Fruit fly (Drosophila melanogaster) whole organism, embryonic: Measurements from ENCODE around the gene CG34454.

Experiments used
- Adf1 ChIP-seq: fragments of 200-800 bp; sonication (Bioruptor generic); IDR thresholded peaks from 2 replicates; pipeline ENCODE4 v1.3.6; 2022; ENCODE audit warnings: missing biosample characterization, missing genetic modification characterization
- Bteb2 ChIP-seq: fragments of 200-800 bp; sonication (Bioruptor generic); optimal IDR thresholded peaks from 2 replicates; lab custom pipeline; 2016; ENCODE audit warnings: missing biosample characterization, missing genetic modification characterization
- CG10147 ChIP-seq: fragments of 200-800 bp; sonication (Bioruptor generic); optimal IDR thresholded peaks from 2 replicates; lab custom pipeline; 2019; ENCODE audit warnings: missing biosample characterization, mild to moderate bottlenecking, missing genetic modification characterization, moderate library complexity
- CG10462 ChIP-seq: fragments of 200-800 bp; sonication (Bioruptor generic); optimal IDR thresholded peaks from 2 replicates; lab custom pipeline; 2016; ENCODE audit warnings: missing biosample characterization, missing genetic modification characterization
- CG12071 ChIP-seq: fragments of 200-800 bp; sonication (Bioruptor generic); optimal IDR thresholded peaks from 3 replicates; lab custom pipeline; 2018; ENCODE audit warnings: missing biosample characterization, mild to moderate bottlenecking, missing genetic modification characterization
- CG13287 ChIP-seq: fragments of 200-800 bp; sonication (Bioruptor generic); IDR thresholded peaks from 2 replicates; pipeline ENCODE4 v1.3.6; 2022; ENCODE audit warnings: missing biosample characterization, missing genetic modification characterization; ENCODE audit not compliant: partially characterized antibody
- CG15073 ChIP-seq: fragments of 200-800 bp; sonication (Bioruptor generic); optimal IDR thresholded peaks from 2 replicates; lab custom pipeline; 2016; ENCODE audit warnings: missing biosample characterization, missing genetic modification characterization
- CG1602 ChIP-seq: fragments of 200-800 bp; sonication (Bioruptor generic); optimal IDR thresholded peaks from 3 replicates; lab custom pipeline; 2016; ENCODE audit warnings: missing biosample characterization, missing genetic modification characterization
- CG16815 ChIP-seq: fragments of 200-800 bp; sonication (Bioruptor generic); optimal IDR thresholded peaks from 3 replicates; lab custom pipeline; 2017; ENCODE audit warnings: missing biosample characterization, mild to moderate bottlenecking, missing genetic modification characterization
- CG2678 ChIP-seq: fragments of 200-800 bp; sonication (Bioruptor generic); optimal IDR thresholded peaks from 3 replicates; lab custom pipeline; 2019; ENCODE audit warnings: missing biosample characterization, mild to moderate bottlenecking, missing genetic modification characterization, moderate library complexity
- CG4328 ChIP-seq: fragments of 200-800 bp; sonication (Bioruptor generic); optimal IDR thresholded peaks from 3 replicates; lab custom pipeline; 2017; ENCODE audit warnings: missing biosample characterization, missing genetic modification reagents, missing genetic modification characterization
- CG4617 ChIP-seq: fragments of 200-800 bp; sonication (Bioruptor generic); optimal IDR thresholded peaks from 3 replicates; lab custom pipeline; 2016; ENCODE audit warnings: missing biosample characterization, missing genetic modification characterization, borderline replicate concordance
- CG5180 ChIP-seq: fragments of 200-800 bp; sonication (Bioruptor generic); optimal IDR thresholded peaks from 3 replicates; lab custom pipeline; 2017; ENCODE audit warnings: missing biosample characterization, missing genetic modification characterization, mild to moderate bottlenecking, moderate library complexity, missing genetic modification reagents
- CG6689 ChIP-seq: fragments of 200-800 bp; sonication (Bioruptor generic); IDR thresholded peaks from 2 replicates; pipeline ENCODE4 v1.3.6; 2022; ENCODE audit warnings: missing biosample characterization, missing genetic modification characterization
- CG8388 ChIP-seq: fragments of 200-800 bp; sonication (Bioruptor generic); optimal IDR thresholded peaks from 2 replicates; lab custom pipeline; 2019; ENCODE audit warnings: missing biosample characterization, mild to moderate bottlenecking, missing genetic modification characterization, moderate library complexity
- CG9609 ChIP-seq: fragments of 200-800 bp; sonication (Bioruptor generic); optimal IDR thresholded peaks from 3 replicates; lab custom pipeline; 2016; ENCODE audit warnings: missing biosample characterization, missing genetic modification characterization
- CTCF ChIP-seq: fragments of 200-800 bp; sonication (Bioruptor generic); optimal IDR thresholded peaks from 2 replicates; lab custom pipeline; 2017; ENCODE audit warnings: missing biosample characterization, mild to moderate bottlenecking, missing genetic modification characterization, moderate library complexity
- CkIIα-i1 ChIP-seq: fragments of 200-800 bp; sonication (Bioruptor generic); IDR thresholded peaks from 2 replicates; pipeline ENCODE4 v1.3.6; 2022; ENCODE audit warnings: missing biosample characterization, missing genetic modification characterization
- Dref ChIP-seq: fragments of 200-800 bp; sonication (Bioruptor generic); IDR thresholded peaks from 2 replicates; pipeline ENCODE4 v1.3.6; 2022; ENCODE audit warnings: missing biosample characterization, missing genetic modification characterization
- Med ChIP-seq: fragments of 200-800 bp; sonication (Bioruptor generic); peaks from one replicate; lab custom pipeline; 2016; ENCODE audit warnings: missing biosample characterization, missing genetic modification characterization, mild to moderate bottlenecking, inconsistent platforms, moderate library complexity
- Nf-YC ChIP-seq: fragments of 200-800 bp; optimal IDR thresholded peaks from 3 replicates; lab custom pipeline; 2019; ENCODE audit warnings: missing biosample characterization, mild to moderate bottlenecking, missing genetic modification characterization, moderate library complexity
- TFAM ChIP-seq: fragments of 200-800 bp; sonication (Bioruptor generic); optimal IDR thresholded peaks from 2 replicates; lab custom pipeline; 2017; ENCODE audit warnings: missing biosample characterization, missing genetic modification characterization, inconsistent platforms
- az2 ChIP-seq: fragments of 200-800 bp; sonication (Bioruptor generic); optimal IDR thresholded peaks from 3 replicates; lab custom pipeline; 2016; ENCODE audit warnings: missing biosample characterization, missing genetic modification characterization
- bbx ChIP-seq: fragments of 200-800 bp; sonication (Bioruptor generic); IDR thresholded peaks from 2 replicates; pipeline ENCODE4 v1.3.6; 2022; ENCODE audit warnings: missing biosample characterization, missing genetic modification characterization; ENCODE audit not compliant: partially characterized antibody
- bigmax ChIP-seq: fragments of 200-800 bp; sonication (Bioruptor generic); optimal IDR thresholded peaks from 2 replicates; lab custom pipeline; 2018; ENCODE audit warnings: missing biosample characterization, mild to moderate bottlenecking, missing genetic modification characterization
- bowl ChIP-seq: fragments of 200-800 bp; sonication (Bioruptor generic); IDR thresholded peaks from 2 replicates; pipeline ENCODE4 v1.3.6; 2022; ENCODE audit warnings: missing biosample characterization, missing genetic modification characterization
- br ChIP-seq: fragments of >200 bp; optimal IDR thresholded peaks from 2 replicates; lab custom pipeline; 2017
- crp ChIP-seq, 2 experiments: fragments of 200-800 bp; sonication (Bioruptor generic); optimal IDR thresholded peaks; 2 replicates in 1 of 2; 3 replicates in 1 of 2; lab custom pipeline; 2017; ENCODE audit warnings: missing biosample characterization in 2 of 2, missing genetic modification characterization in 2 of 2, mild to moderate bottlenecking in 1 of 2, moderate library complexity in 1 of 2
- dimm ChIP-seq: fragments of 200-800 bp; sonication (Bioruptor generic); IDR thresholded peaks from 2 replicates; pipeline ENCODE4 v1.3.6; 2022; ENCODE audit warnings: missing biosample characterization, missing genetic modification characterization
- dpn ChIP-seq, 2 experiments: fragments of 200-800 bp; sonication (Bioruptor generic); optimal IDR thresholded peaks; 3 replicates each; lab custom pipeline; 2016; ENCODE audit warnings: missing biosample characterization in 2 of 2, missing genetic modification characterization in 2 of 2
- gfzf ChIP-seq: fragments of 200-800 bp; sonication (Bioruptor generic); optimal IDR thresholded peaks from 2 replicates; lab custom pipeline; 2016; ENCODE audit warnings: missing biosample characterization, mild to moderate bottlenecking, missing genetic modification characterization, moderate library complexity
- nau ChIP-seq: fragments of 200-800 bp; sonication (Bioruptor generic); optimal IDR thresholded peaks from 3 replicates; lab custom pipeline; 2017; ENCODE audit warnings: missing biosample characterization, mild to moderate bottlenecking, missing genetic modification characterization, missing genetic modification reagents
- nerfin-2 ChIP-seq: fragments of 200-800 bp; sonication (Bioruptor generic); IDR thresholded peaks from 2 replicates; pipeline ENCODE4 v1.3.6; 2022; ENCODE audit warnings: missing biosample characterization, missing genetic modification characterization; ENCODE audit not compliant: partially characterized antibody
- pita ChIP-seq: fragments of 200-800 bp; sonication (Bioruptor generic); optimal IDR thresholded peaks from 2 replicates; lab custom pipeline; 2017; ENCODE audit warnings: missing biosample characterization, mild to moderate bottlenecking, missing genetic modification characterization
- pum ChIP-seq: fragments of 200-800 bp; sonication (Bioruptor generic); optimal IDR thresholded peaks from 2 replicates; lab custom pipeline; 2016; ENCODE audit warnings: missing biosample characterization, missing genetic modification characterization
- pzg ChIP-seq: fragments of 200-800 bp; sonication (Bioruptor generic); optimal IDR thresholded peaks from 3 replicates; lab custom pipeline; 2018; ENCODE audit warnings: missing biosample characterization, mild to moderate bottlenecking, missing genetic modification characterization, moderate library complexity
- sens-2 ChIP-seq: fragments of 200-800 bp; sonication (Bioruptor generic); IDR thresholded peaks from 2 replicates; pipeline ENCODE4 v1.3.6; 2022; ENCODE audit warnings: missing biosample characterization, missing genetic modification characterization
- ssp ChIP-seq: fragments of 200-800 bp; sonication (Bioruptor generic); IDR thresholded peaks from 2 replicates; pipeline ENCODE4 v1.3.6; 2022; ENCODE audit warnings: missing biosample characterization, missing genetic modification characterization
- sug ChIP-seq: fragments of 200-800 bp; optimal IDR thresholded peaks from 2 replicates; lab custom pipeline; 2019; ENCODE audit warnings: missing biosample characterization, mild to moderate bottlenecking, missing genetic modification characterization, moderate library complexity
- tio ChIP-seq: fragments of 200-800 bp; sonication (Bioruptor generic); optimal IDR thresholded peaks from 2 replicates; lab custom pipeline; 2017; ENCODE audit warnings: missing biosample characterization, missing genetic modification characterization, inconsistent platforms
- tna ChIP-seq: fragments of 200-800 bp; sonication (Bioruptor generic); IDR thresholded peaks from 2 replicates; pipeline ENCODE4 v1.3.6; 2022; ENCODE audit warnings: missing biosample characterization, missing genetic modification characterization; ENCODE audit not compliant: partially characterized antibody
- zen2 ChIP-seq: fragments of 200-800 bp; sonication (Bioruptor generic); IDR thresholded peaks from 3 replicates; pipeline ENCODE4 v1.3.6; 2022; ENCODE audit warnings: missing biosample characterization, missing genetic modification characterization; ENCODE audit not compliant: partially characterized antibody

The CG34454 gene

DNA sequence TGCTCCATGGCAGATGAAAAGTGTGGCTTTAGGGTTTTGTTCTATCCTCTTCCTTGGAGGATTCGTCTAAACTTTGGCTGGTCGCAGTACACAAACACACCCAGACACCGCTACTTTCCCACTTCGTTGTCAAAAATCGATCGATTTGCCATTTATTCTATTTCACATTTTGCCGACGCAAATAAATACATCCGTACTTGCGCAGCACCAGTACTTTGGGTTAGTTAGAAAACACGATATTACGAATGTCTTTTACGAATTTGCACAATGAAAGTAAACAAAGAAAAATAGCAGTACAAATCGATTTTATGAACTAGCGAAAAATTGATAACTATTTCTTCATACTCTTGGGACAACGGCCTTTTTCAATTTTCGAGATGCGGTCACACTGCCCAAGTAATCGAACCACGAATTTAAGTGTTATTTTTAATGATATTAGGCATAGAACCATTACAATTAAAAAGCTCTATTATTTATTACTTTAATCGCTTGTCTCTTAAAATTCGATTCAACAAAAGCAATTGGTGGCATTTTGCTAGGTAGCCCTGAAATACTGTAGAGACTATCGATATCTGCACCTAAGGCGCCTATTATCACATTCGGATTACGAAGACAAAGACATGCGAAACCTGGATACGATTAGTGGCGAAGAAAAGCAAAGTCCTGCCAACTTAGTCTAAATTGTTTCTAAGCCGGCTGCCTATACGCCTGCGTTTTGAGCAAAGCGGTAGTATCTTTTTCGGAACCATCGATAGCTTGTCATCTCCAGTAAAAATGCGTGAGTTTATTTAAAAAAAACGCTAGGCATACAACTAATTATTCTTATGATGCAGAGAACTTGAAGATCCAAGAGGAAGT lies 25.7 kb upstream of the CG34454 start, which contains the start of the genes DIP2 and wac (continued):
- peak; percentile 86 for TF ChIP-seq pum (GFP tag; lab: Kevin White, UChicago)
- peak; percentile 79 for TF ChIP-seq az2 (GFP tag; lab: Kevin White, UChicago)
- peak; percentile 29 for TF ChIP-seq CG16815
- peak; percentile 84 for TF ChIP-seq Dref (GFP tag; lab: Robert Waterston, UW)
- TF ChIP-seq tio (GFP tag; lab: Kevin White, UChicago) = no peak
- TF ChIP-seq TFAM (GFP tag; lab: Kevin White, UChicago) = no peak
- TF ChIP-seq CG15073 = no peak
- TF ChIP-seq CG12071 (GFP tag; lab: Kevin White, UChicago) = no peak
- TF ChIP-seq Bteb2 = peak; percentile 71
- peak; percentile 32 for TF ChIP-seq CG4328 (GFP tag; lab: Kevin White, UChicago)
- TF ChIP-seq CG2678 = no peak
- TF ChIP-seq tna = peak; percentile 86
- peak; percentile 93 for TF ChIP-seq pzg (GFP tag; lab: Kevin White, UChicago)
- TF ChIP-seq CG1602 (GFP tag; lab: Kevin White, UChicago) = peak; percentile 42
- peak; percentile 46 for TF ChIP-seq pita (GFP tag; lab: Kevin White, UChicago)
- peak; percentile 58 for TF ChIP-seq nerfin-2
- peak; percentile 74 for TF ChIP-seq sug (tag; lab: Kevin White, UChicago)
- TF ChIP-seq Nf-YC (tag; lab: Kevin White, UChicago) = peak; percentile 75
- TF ChIP-seq CG6689 = peak; percentile 40; the same call in 1 of the 2 replicates
- peak; percentile 53; the same call in 1 of the 2 replicates for TF ChIP-seq ssp (GFP tag; lab: Robert Waterston, UW)
- TF ChIP-seq nau (GFP tag; lab: Kevin White, UChicago) = no peak
- peak; percentile 28 for TF ChIP-seq CG8388 (GFP tag; lab: Kevin White, UChicago)
- no peak for TF ChIP-seq dimm (GFP tag; lab: Robert Waterston, UW)
- peak; percentile 36 for TF ChIP-seq Adf1
- peak; percentile 28 for TF ChIP-seq CG10147 (GFP tag; lab: Kevin White, UChicago)
- TF ChIP-seq zen2 (GFP tag; lab: Robert Waterston, UW) = peak; percentile 86
- TF ChIP-seq CG9609 (GFP tag; lab: Kevin White, UChicago) = peak; percentile 82
- TF ChIP-seq CTCF (GFP tag; lab: Kevin White, UChicago) = peak; percentile 59
- peak; percentile 45; the same call in 1 of the 2 replicates for TF ChIP-seq sens-2 (GFP tag; lab: Robert Waterston, UW)
- peak; percentile 41 for TF ChIP-seq CG10462
- TF ChIP-seq dpn (GFP tag; optimal IDR thresholded peaks at IDR 0.05; lab: Kevin White, UChicago) = peak; percentile 72 to 90
- TF ChIP-seq bigmax (GFP tag; lab: Kevin White, UChicago) = peak; percentile 66
- TF ChIP-seq bowl = no peak
- TF ChIP-seq CG13287 (GFP tag; lab: Robert Waterston, UW) = peak; percentile 96
- TF ChIP-seq br (lab: Kevin White, UChicago) = no peak
- peak in 1 of 2 experiments; percentile 24 for TF ChIP-seq crp (GFP tag; optimal IDR thresholded peaks at IDR 0.05; lab: Kevin White, UChicago)
- TF ChIP-seq, all 482 proteins: peak for 351

DNA sequence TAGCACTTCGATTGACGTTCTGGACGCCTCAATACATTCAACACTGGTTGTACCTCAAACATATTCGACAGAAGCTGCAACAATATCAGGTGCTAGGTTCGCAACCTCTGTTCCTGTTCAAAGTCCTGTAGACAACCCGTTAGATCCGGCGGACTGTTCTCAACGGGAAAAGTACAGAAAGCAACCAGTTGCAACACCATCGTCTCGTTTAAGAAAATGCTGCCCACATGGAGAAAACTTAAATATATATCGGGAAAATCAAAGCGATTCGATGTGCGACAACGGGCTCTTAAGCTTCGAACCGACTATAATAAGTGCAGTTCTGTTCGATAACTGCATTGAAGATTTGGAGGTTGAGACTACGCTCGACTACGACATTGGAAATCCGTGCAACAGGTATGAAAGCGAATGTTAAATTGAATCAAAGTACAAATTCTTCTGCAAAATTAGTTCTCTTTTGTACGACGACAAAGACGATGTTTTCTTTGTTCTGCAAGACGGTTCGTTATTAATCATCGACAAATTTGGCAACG lies 16.1 kb upstream of the CG34454 start:
- TF ChIP-seq CG4617 (GFP tag; lab: Kevin White, UChicago) (peak; percentile 6), Med (GFP tag; lab: Kevin White, UChicago) (peak; percentile 20), bbx (GFP tag; lab: Robert Waterston, UW) (0 out of 2 replicates have a peak, but pooled peaks have one; percentile 40), pzg (GFP tag; lab: Kevin White, UChicago) (no peak), CG5180 (GFP tag; lab: Kevin White, UChicago) (peak; percentile 97), CkIIα-i1 (GFP tag; lab: Robert Waterston, UW) (no peak), pita (GFP tag; lab: Kevin White, UChicago) (peak; percentile 12), gfzf (peak; percentile 23)
